1 fruit fly cellular context compared by ENCODE assay signal in genomic region chr3L:18743679-18744078, dm6.
A peak's percentile ranks its signal among the peaks of the same experiment; 100 is the strongest.
TF ChIP-seq lines count a peak whose summit lies in the region.

No protein-coding gene starts in this region.

TF ChIP-seq in whole organism, embryonic, 481 proteins besides CTCF, POLR2A, EP300 and RAD21 (continued from another document and continues in another):
- TF ChIP-seq amos (GFP tag; IDR thresholded peaks at IDR 0.05; lab: Robert Waterston, UW; ENCODE audit: partially characterized antibody) (peak; percentile 70), CG18476 (GFP tag; optimal IDR thresholded peaks at IDR 0.05; lab: Kevin White, UChicago) (no peak), ro (GFP tag; IDR thresholded peaks at IDR 0.05; lab: Robert Waterston, UW) (no peak), CG33213 (GFP tag; optimal IDR thresholded peaks at IDR 0.05; lab: Kevin White, UChicago) (no peak), Dp (GFP tag; optimal IDR thresholded peaks at IDR 0.05; lab: Kevin White, UChicago) (peak; percentile 6), CG7839 (tag; optimal IDR thresholded peaks at IDR 0.05; lab: Kevin White, UChicago) (peak; percentile 10), MTF-1 (GFP tag; optimal IDR thresholded peaks at IDR 0.05; lab: Kevin White, UChicago; ENCODE audit: borderline replicate concordance) (no peak), Opbp (GFP tag; IDR thresholded peaks at IDR 0.05; lab: Robert Waterston, UW; ENCODE audit: partially characterized antibody) (0 out of 3 replicates have a peak, but pooled peaks have one; percentile 21), mirr (GFP tag; optimal IDR thresholded peaks at IDR 0.05; lab: Kevin White, UChicago) (no peak), Awh (GFP tag; IDR thresholded peaks at IDR 0.05; lab: Robert Waterston, UW) (no peak), zf30C (GFP tag; optimal IDR thresholded peaks at IDR 0.05; lab: Kevin White, UChicago) (no peak), E2f2 (GFP tag; IDR thresholded peaks at IDR 0.05; lab: Robert Waterston, UW) (no peak), Nf-YC (tag; optimal IDR thresholded peaks at IDR 0.05; lab: Kevin White, UChicago) (no peak), stwl (tag; optimal IDR thresholded peaks at IDR 0.05; lab: Kevin White, UChicago) (peak; percentile 73), chinmo (GFP tag; IDR thresholded peaks at IDR 0.05; lab: Robert Waterston, UW; ENCODE audit: partially characterized antibody) (no peak), mam (GFP tag; optimal IDR thresholded peaks at IDR 0.05; lab: Kevin White, UChicago) (no peak), CG14441 (GFP tag; IDR thresholded peaks at IDR 0.05; lab: Robert Waterston, UW) (no peak), CG1233 (GFP tag; optimal IDR thresholded peaks at IDR 0.05; lab: Kevin White, UChicago) (no peak), zen2 (GFP tag; IDR thresholded peaks at IDR 0.05; lab: Robert Waterston, UW; ENCODE audit: partially characterized antibody) (no peak), jumu (GFP tag; optimal IDR thresholded peaks at IDR 0.05; lab: Kevin White, UChicago) (no peak), chm (GFP tag; IDR thresholded peaks at IDR 0.05; lab: Robert Waterston, UW) (peak; percentile 20; the same call in 1 of the 2 replicates), bcd (GFP tag; optimal IDR thresholded peaks at IDR 0.05; lab: Kevin White, UChicago) (no peak), CG14050 (GFP tag; IDR thresholded peaks at IDR 0.05; lab: Robert Waterston, UW) (no peak), CG12391 (tag; optimal IDR thresholded peaks at IDR 0.05; lab: Kevin White, UChicago) (no peak), C15 (GFP tag; IDR thresholded peaks at IDR 0.05; lab: Robert Waterston, UW) (no peak), onecut (GFP tag; IDR thresholded peaks at IDR 0.05; lab: Robert Waterston, UW) (no peak), CG17829 (tag; optimal IDR thresholded peaks at IDR 0.05; lab: Kevin White, UChicago) (peak; percentile 3), CG17612 (GFP tag; IDR thresholded peaks at IDR 0.05; lab: Robert Waterston, UW) (no peak), klu (GFP tag; IDR thresholded peaks at IDR 0.05; lab: Robert Waterston, UW) (no peak), CG10654 (GFP tag; optimal IDR thresholded peaks at IDR 0.05; lab: Kevin White, UChicago) (no peak), CG11093 (GFP tag; IDR thresholded peaks at IDR 0.05; lab: Robert Waterston, UW) (no peak), otp (GFP tag; IDR thresholded peaks at IDR 0.05; lab: Robert Waterston, UW) (no peak), sqz (GFP tag; optimal IDR thresholded peaks at IDR 0.05; lab: Kevin White, UChicago) (no peak), CG13424 (tag; optimal IDR thresholded peaks at IDR 0.05; lab: Kevin White, UChicago) (no peak), CG6683 (GFP tag; optimal IDR thresholded peaks at IDR 0.05; lab: Kevin White, UChicago) (no peak), cato (GFP tag; optimal IDR thresholded peaks at IDR 0.05; lab: Kevin White, UChicago; ENCODE audit: borderline replicate concordance) (no peak), ERR (GFP tag; optimal IDR thresholded peaks at IDR 0.05; lab: Kevin White, UChicago) (no peak), insv (GFP tag; optimal IDR thresholded peaks at IDR 0.05; lab: Kevin White, UChicago) (peak in 1 of 2 experiments; percentile 39), CG1024 (GFP tag; IDR thresholded peaks at IDR 0.05; lab: Robert Waterston, UW) (no peak), CG17912 (GFP tag; optimal IDR thresholded peaks at IDR 0.05; lab: Kevin White, UChicago) (no peak), CG3838 (GFP tag; optimal IDR thresholded peaks at IDR 0.05; lab: Kevin White, UChicago) (no peak), ac (GFP tag; optimal IDR thresholded peaks at IDR 0.05; lab: Kevin White, UChicago) (no peak), CG4360 (GFP tag; IDR thresholded peaks at IDR 0.05; lab: Robert Waterston, UW) (no peak), CG3407 (GFP tag; optimal IDR thresholded peaks at IDR 0.05; lab: Kevin White, UChicago) (no peak), bowl (GFP tag; IDR thresholded peaks at IDR 0.05; lab: Robert Waterston, UW) (no peak), CG5245 (GFP tag; optimal IDR thresholded peaks at IDR 0.05; lab: Kevin White, UChicago) (no peak), Ets65A (GFP tag; lab: Kevin White, UChicago) (peak; percentile 15), Optix (GFP tag; IDR thresholded peaks at IDR 0.05; lab: Robert Waterston, UW) (no peak), Eip74EF (GFP tag; optimal IDR thresholded peaks at IDR 0.05; lab: Kevin White, UChicago) (no peak), CG3163 (GFP tag; optimal IDR thresholded peaks at IDR 0.05; lab: Kevin White, UChicago) (no peak), CG12769 (tag; optimal IDR thresholded peaks at IDR 0.05; lab: Kevin White, UChicago) (no peak), Aef1 (GFP tag; IDR thresholded peaks at IDR 0.05; lab: Robert Waterston, UW) (no peak), hkb (optimal IDR thresholded peaks at IDR 0.05; lab: Kevin White, UChicago) (no peak), hkb (GFP tag; IDR thresholded peaks at IDR 0.05; lab: Robert Waterston, UW) (no peak), H15 (GFP tag; IDR thresholded peaks at IDR 0.05; lab: Robert Waterston, UW) (no peak), her (GFP tag; optimal IDR thresholded peaks at IDR 0.05; lab: Kevin White, UChicago) (no peak), CG4404 (GFP tag; IDR thresholded peaks at IDR 0.05; lab: Robert Waterston, UW) (no peak), Sox102F (GFP tag; optimal IDR thresholded peaks at IDR 0.05; lab: Kevin White, UChicago) (no peak), lov (optimal IDR thresholded peaks at IDR 0.05; lab: Kevin White, UChicago) (no peak), lov (GFP tag; IDR thresholded peaks at IDR 0.05; lab: Robert Waterston, UW) (no peak), ci (GFP tag; IDR thresholded peaks at IDR 0.05; lab: Robert Waterston, UW) (peak; percentile 35; the same call in 1 of the 3 replicates), zen (tag; optimal IDR thresholded peaks at IDR 0.05; lab: Kevin White, UChicago) (peak; percentile 39), Kr (GFP tag; optimal IDR thresholded peaks at IDR 0.05; lab: Kevin White, UChicago) (no peak), pfk (GFP tag; optimal IDR thresholded peaks at IDR 0.05; lab: Kevin White, UChicago) (no peak), Med (GFP tag; lab: Kevin White, UChicago) (no peak), dm (GFP tag; optimal IDR thresholded peaks at IDR 0.05; lab: Kevin White, UChicago) (no peak), CG11723 (GFP tag; optimal IDR thresholded peaks at IDR 0.05; lab: Kevin White, UChicago) (no peak), sisA (GFP tag; IDR thresholded peaks at IDR 0.05; lab: Robert Waterston, UW) (no peak), fd3F (GFP tag; optimal IDR thresholded peaks at IDR 0.05; lab: Kevin White, UChicago) (no peak), Lim3 (GFP tag; IDR thresholded peaks at IDR 0.05; lab: Robert Waterston, UW) (no peak), CG2875 (GFP tag; optimal IDR thresholded peaks at IDR 0.05; lab: Kevin White, UChicago) (no peak), CG16863 (GFP tag; optimal IDR thresholded peaks at IDR 0.05; lab: Kevin White, UChicago) (no peak), Hr39 (optimal IDR thresholded peaks at IDR 0.05; lab: Kevin White, UChicago) (no peak), pho (GFP tag; optimal IDR thresholded peaks at IDR 0.05; lab: Kevin White, UChicago) (no peak), salm (tag; optimal IDR thresholded peaks at IDR 0.05; lab: Kevin White, UChicago) (no peak), CG3281 (GFP tag; optimal IDR thresholded peaks at IDR 0.05; lab: Kevin White, UChicago) (no peak), CHES-1-like (GFP tag; optimal IDR thresholded peaks at IDR 0.05; lab: Kevin White, UChicago) (no peak), ftz-f1 (GFP tag; optimal IDR thresholded peaks at IDR 0.05; lab: Kevin White, UChicago) (no peak), stc (GFP tag; IDR thresholded peaks at IDR 0.05; lab: Robert Waterston, UW) (no peak), CG8388 (GFP tag; optimal IDR thresholded peaks at IDR 0.05; lab: Kevin White, UChicago) (peak; percentile 5), Pdp1 (GFP tag; optimal IDR thresholded peaks at IDR 0.05; lab: Kevin White, UChicago) (no peak), CG11456 (GFP tag; IDR thresholded peaks at IDR 0.05; lab: Robert Waterston, UW) (no peak), disco-r (GFP tag; optimal IDR thresholded peaks at IDR 0.05; lab: Kevin White, UChicago) (no peak), CG10321 (GFP tag; IDR thresholded peaks at IDR 0.05; lab: Robert Waterston, UW) (no peak), dan (GFP tag; IDR thresholded peaks at IDR 0.05; lab: Robert Waterston, UW) (no peak), prd (optimal IDR thresholded peaks at IDR 0.05; lab: Kevin White, UChicago) (no peak), prd (GFP tag; IDR thresholded peaks at IDR 0.05; lab: Robert Waterston, UW) (no peak), CG4820 (GFP tag; optimal IDR thresholded peaks at IDR 0.05; lab: Kevin White, UChicago) (no peak), unpg (GFP tag; optimal IDR thresholded peaks at IDR 0.05; lab: Kevin White, UChicago) (no peak), slbo (GFP tag; IDR thresholded peaks at IDR 0.05; lab: Robert Waterston, UW) (peak; percentile 19; the same call in 1 of the 2 replicates), croc (GFP tag; conservative IDR thresholded peaks at IDR 0.05; lab: Robert Waterston, UW) (no peak), CG6175 (GFP tag; IDR thresholded peaks at IDR 0.05; lab: Robert Waterston, UW) (no peak), Camta (GFP tag; optimal IDR thresholded peaks at IDR 0.05; lab: Kevin White, UChicago) (peak; percentile 12), seq (GFP tag; IDR thresholded peaks at IDR 0.05; lab: Robert Waterston, UW) (no peak), odd (GFP tag; optimal IDR thresholded peaks at IDR 0.05; lab: Kevin White, UChicago) (no peak), ash1 (GFP tag; optimal IDR thresholded peaks at IDR 0.05; lab: Kevin White, UChicago) (no peak), jing (GFP tag; optimal IDR thresholded peaks at IDR 0.05; lab: Kevin White, UChicago) (no peak), gem (tag; optimal IDR thresholded peaks at IDR 0.05; lab: Kevin White, UChicago) (no peak), CrebB (tag; optimal IDR thresholded peaks at IDR 0.05; lab: Kevin White, UChicago) (no peak), Lpt (GFP tag; optimal IDR thresholded peaks at IDR 0.05; lab: Kevin White, UChicago) (no peak), CG4328 (GFP tag; optimal IDR thresholded peaks at IDR 0.05; lab: Kevin White, UChicago) (no peak), CG2129 (GFP tag; IDR thresholded peaks at IDR 0.05; lab: Robert Waterston, UW; ENCODE audit: partially characterized antibody) (no peak), slou (GFP tag; optimal IDR thresholded peaks at IDR 0.05; lab: Kevin White, UChicago) (no peak), Six4 (GFP tag; optimal IDR thresholded peaks at IDR 0.05; lab: Kevin White, UChicago) (no peak), bsh (GFP tag; optimal IDR thresholded peaks at IDR 0.05; lab: Kevin White, UChicago) (no peak), toy (GFP tag; IDR thresholded peaks at IDR 0.05; lab: Robert Waterston, UW) (no peak), Mes4 (GFP tag; optimal IDR thresholded peaks at IDR 0.05; lab: Kevin White, UChicago) (no peak), CG11695 (GFP tag; IDR thresholded peaks at IDR 0.05; lab: Robert Waterston, UW) (no peak), zfh2 (GFP tag; optimal IDR thresholded peaks at IDR 0.05; lab: Kevin White, UChicago) (no peak), dysf (GFP tag; IDR thresholded peaks at IDR 0.05; lab: Robert Waterston, UW) (no peak), fru (optimal IDR thresholded peaks at IDR 0.05; lab: Kevin White, UChicago) (no peak), vvl (GFP tag; IDR thresholded peaks at IDR 0.05; lab: Robert Waterston, UW) (no peak), CG18764 (GFP tag; optimal IDR thresholded peaks at IDR 0.05; lab: Kevin White, UChicago) (no peak), CG6689 (GFP tag; IDR thresholded peaks at IDR 0.05; lab: Robert Waterston, UW) (no peak), nerfin-1 (tag; optimal IDR thresholded peaks at IDR 0.05; lab: Kevin White, UChicago) (no peak), unc-4 (GFP tag; IDR thresholded peaks at IDR 0.05; lab: Robert Waterston, UW; ENCODE audit: partially characterized antibody) (no peak), CG17385 (GFP tag; optimal IDR thresholded peaks at IDR 0.05; lab: Kevin White, UChicago) (no peak), CG15269 (tag; optimal IDR thresholded peaks at IDR 0.05; lab: Kevin White, UChicago) (no peak), gsb-n (tag; optimal IDR thresholded peaks at IDR 0.05; lab: Kevin White, UChicago) (no peak), CG32532 (GFP tag; IDR thresholded peaks at IDR 0.05; lab: Robert Waterston, UW) (no peak), CG14667 (GFP tag; IDR thresholded peaks at IDR 0.05; lab: Robert Waterston, UW) (no peak), CG14965 (GFP tag; optimal IDR thresholded peaks at IDR 0.05; lab: Kevin White, UChicago; ENCODE audit: borderline replicate concordance) (no peak), Oli (tag; optimal IDR thresholded peaks at IDR 0.05; lab: Kevin White, UChicago) (no peak), nau (GFP tag; optimal IDR thresholded peaks at IDR 0.05; lab: Kevin White, UChicago) (no peak), Xbp1 (GFP tag; optimal IDR thresholded peaks at IDR 0.05; lab: Kevin White, UChicago) (peak; percentile 7), Dref (GFP tag; IDR thresholded peaks at IDR 0.05; lab: Robert Waterston, UW) (no peak), Nf-YB (GFP tag; optimal IDR thresholded peaks at IDR 0.05; lab: Kevin White, UChicago) (no peak), CG10565 (GFP tag; optimal IDR thresholded peaks at IDR 0.05; lab: Kevin White, UChicago) (no peak), Sin3A (optimal IDR thresholded peaks at IDR 0.05; lab: Kevin White, UChicago) (no peak), Spps (tag; optimal IDR thresholded peaks at IDR 0.05; lab: Kevin White, UChicago) (no peak), gce (GFP tag; IDR thresholded peaks at IDR 0.05; lab: Robert Waterston, UW) (no peak), corto (GFP tag; optimal IDR thresholded peaks at IDR 0.05; lab: Kevin White, UChicago) (no peak), dati (GFP tag; IDR thresholded peaks at IDR 0.05; lab: Robert Waterston, UW) (no peak), CG17359 (tag; optimal IDR thresholded peaks at IDR 0.05; lab: Kevin White, UChicago) (no peak), CG5953 (GFP tag; IDR thresholded peaks at IDR 0.05; lab: Robert Waterston, UW) (no peak), CG14710 (tag; optimal IDR thresholded peaks at IDR 0.05; lab: Kevin White, UChicago) (peak; percentile 30), CG8478 (optimal IDR thresholded peaks at IDR 0.05; lab: Kevin White, UChicago) (no peak), CG30020 (tag; optimal IDR thresholded peaks at IDR 0.05; lab: Kevin White, UChicago) (no peak), CG12071 (GFP tag; optimal IDR thresholded peaks at IDR 0.05; lab: Kevin White, UChicago) (no peak), HmgD (GFP tag; optimal IDR thresholded peaks at IDR 0.05; lab: Kevin White, UChicago) (no peak), CG13775 (GFP tag; optimal IDR thresholded peaks at IDR 0.05; lab: Kevin White, UChicago) (no peak), pros (GFP tag; optimal IDR thresholded peaks at IDR 0.05; lab: Kevin White, UChicago) (no peak)
